Fruit fly (Drosophila melanogaster) whole organism: ENCODE measurements around the gene Nxf3.

Source experiments
- EcR ChIP-seq, 2 experiments: fragments of >200 bp; optimal IDR thresholded peaks; 2 replicates each; lab custom pipeline; 2017; ENCODE audit warnings: missing biosample characterization in 2 of 2, missing genetic modification characterization in 2 of 2, missing genetic modification reagents in 2 of 2
- pan ChIP-seq: fragments of >200 bp; optimal IDR thresholded peaks from 2 replicates; lab custom pipeline; 2017
- psq ChIP-seq: fragments of >200 bp; optimal IDR thresholded peaks from 2 replicates; lab custom pipeline; 2017

DNA sequence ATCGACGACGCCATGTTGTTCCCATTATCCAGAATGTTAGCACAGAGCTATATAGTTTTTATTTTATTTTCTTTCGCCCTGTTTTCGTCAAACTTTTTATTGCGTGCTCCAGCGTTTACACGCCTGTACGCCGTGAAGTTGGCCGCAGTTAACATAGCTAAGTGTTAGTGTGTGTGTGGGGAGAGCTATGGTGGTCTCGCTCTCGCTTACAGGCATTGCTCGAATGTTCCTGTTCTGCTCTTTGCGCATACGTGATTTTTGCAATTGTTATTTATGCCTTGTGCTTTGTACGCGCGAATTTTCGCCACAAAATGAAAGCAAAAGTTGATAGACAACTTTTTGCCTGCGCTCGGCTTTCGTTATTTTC is 39.0 kb downstream of the Nxf3 start:
- TF ChIP-seq EcR (GFP tag; optimal IDR thresholded peaks at IDR 0.05; lab: Kevin White, UChicago) = no peak
- peak; percentile 78 for TF ChIP-seq psq (lab: Kevin White, UChicago)
- TF ChIP-seq pan (lab: Kevin White, UChicago) = no peak
